Fruit fly (Drosophila melanogaster) whole organism, embryonic: ENCODE data around the gene CG14715.
A peak's percentile ranks its signal among the peaks of the same experiment; 100 is the strongest.

ENCODE experiments used
- Bteb2 ChIP-seq: fragments of 200-800 bp; sonication (Bioruptor generic); optimal IDR thresholded peaks from 2 replicates; lab custom pipeline; 2016; ENCODE audit warnings: missing biosample characterization, missing genetic modification characterization
- CG11695 ChIP-seq: fragments of 200-800 bp; sonication (Bioruptor generic); IDR thresholded peaks from 3 replicates; pipeline ENCODE4 v1.3.6; 2022; ENCODE audit warnings: missing biosample characterization, missing genetic modification characterization
- CG12299 ChIP-seq: fragments of 200-800 bp; sonication (Bioruptor generic); optimal IDR thresholded peaks from 2 replicates; lab custom pipeline; 2018; ENCODE audit warnings: missing biosample characterization, mild to moderate bottlenecking, missing genetic modification characterization
- CG1233 ChIP-seq: fragments of 200-800 bp; sonication (Bioruptor generic); optimal IDR thresholded peaks from 4 replicates; lab custom pipeline; 2018; ENCODE audit warnings: missing biosample characterization, mild to moderate bottlenecking, missing genetic modification characterization
- CG13624 ChIP-seq: fragments of 200-800 bp; sonication (Bioruptor generic); optimal IDR thresholded peaks from 2 replicates; lab custom pipeline; 2016; ENCODE audit warnings: missing biosample characterization, missing genetic modification characterization
- CG15479 ChIP-seq: fragments of 200-800 bp; sonication (Bioruptor generic); optimal IDR thresholded peaks from 3 replicates; lab custom pipeline; 2019; ENCODE audit warnings: missing biosample characterization, mild to moderate bottlenecking, missing genetic modification characterization, moderate library complexity
- CG15514 ChIP-seq: fragments of 200-800 bp; sonication (Bioruptor generic); optimal IDR thresholded peaks from 3 replicates; lab custom pipeline; 2017; ENCODE audit warnings: missing biosample characterization, missing genetic modification characterization, mild to moderate bottlenecking, moderate library complexity, missing genetic modification reagents
- CG16863 ChIP-seq: fragments of 200-800 bp; sonication (Bioruptor generic); optimal IDR thresholded peaks from 3 replicates; lab custom pipeline; 2016; ENCODE audit warnings: missing biosample characterization, missing genetic modification characterization
- CG17802 ChIP-seq: fragments of 200-800 bp; sonication (Bioruptor generic); optimal IDR thresholded peaks from 2 replicates; lab custom pipeline; 2018; ENCODE audit warnings: missing biosample characterization, mild to moderate bottlenecking, missing genetic modification characterization, moderate library complexity
- CG18476 ChIP-seq: fragments of 200-800 bp; sonication (Bioruptor generic); optimal IDR thresholded peaks from 2 replicates; lab custom pipeline; 2016; ENCODE audit warnings: missing biosample characterization, mild to moderate bottlenecking, missing genetic modification characterization
- CG2889 ChIP-seq: fragments of 200-800 bp; sonication (Bioruptor generic); IDR thresholded peaks from 3 replicates; pipeline ENCODE4 v1.3.6; 2022; ENCODE audit warnings: missing biosample characterization, missing genetic modification characterization
- CG30403 ChIP-seq: fragments of 200-800 bp; sonication (Bioruptor generic); optimal IDR thresholded peaks from 3 replicates; lab custom pipeline; 2016; ENCODE audit warnings: missing biosample characterization, missing genetic modification characterization
- CG4404 ChIP-seq: fragments of 200-800 bp; sonication (Bioruptor generic); IDR thresholded peaks from 2 replicates; pipeline ENCODE4 v1.3.6; 2022; ENCODE audit warnings: missing biosample characterization, missing genetic modification characterization
- D19B ChIP-seq: fragments of 200-800 bp; sonication (Bioruptor generic); optimal IDR thresholded peaks from 2 replicates; lab custom pipeline; 2017; ENCODE audit warnings: missing biosample characterization, mild to moderate bottlenecking, missing genetic modification characterization
- Dp ChIP-seq: fragments of 200-800 bp; sonication (Bioruptor generic); optimal IDR thresholded peaks from 2 replicates; lab custom pipeline; 2018; ENCODE audit warnings: missing biosample characterization, mild to moderate bottlenecking, missing genetic modification characterization, moderate library complexity
- Dref ChIP-seq: fragments of 200-800 bp; sonication (Bioruptor generic); IDR thresholded peaks from 2 replicates; pipeline ENCODE4 v1.3.6; 2022; ENCODE audit warnings: missing biosample characterization, missing genetic modification characterization
- Gug ChIP-seq: fragments of 200-800 bp; sonication (Bioruptor generic); IDR thresholded peaks from 4 replicates; pipeline ENCODE4 v1.3.6; 2022; ENCODE audit warnings: missing biosample characterization, missing genetic modification characterization
- NC2β ChIP-seq: fragments of 200-800 bp; sonication (Bioruptor generic); optimal IDR thresholded peaks from 2 replicates; lab custom pipeline; 2016; ENCODE audit warnings: missing biosample characterization, missing genetic modification characterization
- Ravus ChIP-seq: fragments of 200-800 bp; sonication (Bioruptor generic); IDR thresholded peaks from 2 replicates; pipeline ENCODE4 v1.3.6; 2022; ENCODE audit warnings: missing biosample characterization, missing genetic modification characterization
- Sox100B ChIP-seq: fragments of 200-800 bp; sonication (Bioruptor generic); optimal IDR thresholded peaks from 3 replicates; lab custom pipeline; 2018; ENCODE audit warnings: missing biosample characterization, mild to moderate bottlenecking, missing genetic modification characterization
- Sry-δ ChIP-seq: fragments of 200-800 bp; sonication (Bioruptor generic); optimal IDR thresholded peaks from 2 replicates; lab custom pipeline; 2016; ENCODE audit warnings: missing biosample characterization, missing genetic modification characterization
- Trl ChIP-seq, 3 experiments: fragments of >200 bp in 2 of 3; fragments of 200-800 bp in 1 of 3; sonication (Bioruptor generic) in 1 of 3; optimal IDR thresholded peaks; 2 replicates in 1 of 3; 3 replicates in 2 of 3; lab custom pipeline; 2016 to 2017; ENCODE audit warnings: missing biosample characterization in 1 of 3, missing genetic modification characterization in 1 of 3
- Xbp1 ChIP-seq: fragments of 200-800 bp; sonication (Bioruptor generic); optimal IDR thresholded peaks from 3 replicates; lab custom pipeline; 2016; ENCODE audit warnings: missing biosample characterization, mild to moderate bottlenecking, missing genetic modification characterization
- YL-1 ChIP-seq: fragments of 200-800 bp; sonication (Bioruptor generic); optimal IDR thresholded peaks from 3 replicates; lab custom pipeline; 2017; ENCODE audit warnings: missing biosample characterization, mild to moderate bottlenecking, missing genetic modification characterization
- ab ChIP-seq: fragments of 200-800 bp; sonication (Bioruptor generic); optimal IDR thresholded peaks from 2 replicates; lab custom pipeline; 2016; ENCODE audit warnings: missing biosample characterization, missing genetic modification characterization
- ara ChIP-seq: fragments of 200-800 bp; sonication (Bioruptor generic); IDR thresholded peaks from 2 replicates; pipeline ENCODE4 v1.3.6; 2022; ENCODE audit warnings: missing biosample characterization, missing genetic modification characterization
- ato ChIP-seq: fragments of 200-800 bp; sonication (Bioruptor generic); IDR thresholded peaks from 2 replicates; pipeline ENCODE4 v1.3.6; 2022; ENCODE audit warnings: missing biosample characterization, missing genetic modification characterization; ENCODE audit not compliant: partially characterized antibody
- btn ChIP-seq: fragments of 200-800 bp; sonication (Bioruptor generic); optimal IDR thresholded peaks from 2 replicates; lab custom pipeline; 2016; ENCODE audit warnings: missing biosample characterization, missing genetic modification characterization
- cwo ChIP-seq: fragments of 200-800 bp; sonication (Bioruptor generic); optimal IDR thresholded peaks from 3 replicates; lab custom pipeline; 2017; ENCODE audit warnings: missing biosample characterization, missing genetic modification characterization, mild to moderate bottlenecking, moderate library complexity, missing genetic modification reagents
- dati ChIP-seq: fragments of 200-800 bp; sonication (Bioruptor generic); IDR thresholded peaks from 2 replicates; pipeline ENCODE4 v1.3.6; 2022; ENCODE audit warnings: missing biosample characterization, missing genetic modification characterization
- dmrt11E ChIP-seq: fragments of 200-800 bp; sonication (Bioruptor generic); optimal IDR thresholded peaks from 3 replicates; lab custom pipeline; 2018; ENCODE audit warnings: missing biosample characterization, mild to moderate bottlenecking, missing genetic modification characterization, moderate library complexity
- exex ChIP-seq: fragments of 200-800 bp; sonication (Bioruptor generic); optimal IDR thresholded peaks from 4 replicates; lab custom pipeline; 2018; ENCODE audit warnings: missing biosample characterization, mild to moderate bottlenecking, missing genetic modification characterization, moderate library complexity
- ftz-f1 ChIP-seq: fragments of 200-800 bp; sonication (Bioruptor generic); optimal IDR thresholded peaks from 2 replicates; lab custom pipeline; 2016; ENCODE audit warnings: missing biosample characterization, missing genetic modification characterization
- gsb ChIP-seq: fragments of 200-800 bp; sonication (Bioruptor generic); IDR thresholded peaks from 2 replicates; pipeline ENCODE4 v1.3.6; 2022; ENCODE audit warnings: missing biosample characterization, missing genetic modification characterization
- gsb-n ChIP-seq: fragments of 200-800 bp; sonication (Bioruptor generic); optimal IDR thresholded peaks from 3 replicates; lab custom pipeline; 2018; ENCODE audit warnings: missing biosample characterization, mild to moderate bottlenecking, missing genetic modification characterization
- hb ChIP-seq: fragments of 200-800 bp; sonication (Bioruptor generic); IDR thresholded peaks from 3 replicates; pipeline ENCODE4 v1.3.6; 2022; ENCODE audit warnings: missing biosample characterization, missing genetic modification characterization; ENCODE audit not compliant: partially characterized antibody
- ind ChIP-seq: fragments of 200-800 bp; sonication (Bioruptor generic); optimal IDR thresholded peaks from 3 replicates; lab custom pipeline; 2016; ENCODE audit warnings: missing biosample characterization, missing genetic modification characterization
- jumu ChIP-seq: fragments of 200-800 bp; sonication (Bioruptor generic); optimal IDR thresholded peaks from 3 replicates; lab custom pipeline; 2016; ENCODE audit warnings: missing biosample characterization, missing genetic modification characterization
- knrl ChIP-seq: fragments of 200-800 bp; sonication (Bioruptor generic); IDR thresholded peaks from 3 replicates; pipeline ENCODE4 v1.3.6; 2022; ENCODE audit warnings: missing biosample characterization, missing genetic modification characterization; ENCODE audit not compliant: partially characterized antibody
- mam ChIP-seq: fragments of 200-800 bp; sonication (Bioruptor generic); optimal IDR thresholded peaks from 3 replicates; lab custom pipeline; 2016; ENCODE audit warnings: missing biosample characterization, missing genetic modification characterization
- odd ChIP-seq: fragments of 200-800 bp; sonication (Bioruptor generic); optimal IDR thresholded peaks from 2 replicates; lab custom pipeline; 2017; ENCODE audit warnings: missing biosample characterization, mild to moderate bottlenecking, missing genetic modification characterization
- phol ChIP-seq: fragments of 200-800 bp; sonication (Bioruptor generic); optimal IDR thresholded peaks from 3 replicates; lab custom pipeline; 2018; ENCODE audit warnings: missing biosample characterization, mild to moderate bottlenecking, missing genetic modification characterization, moderate library complexity
- pum ChIP-seq: fragments of 200-800 bp; sonication (Bioruptor generic); optimal IDR thresholded peaks from 2 replicates; lab custom pipeline; 2016; ENCODE audit warnings: missing biosample characterization, missing genetic modification characterization
- rib ChIP-seq: fragments of 200-800 bp; sonication (Bioruptor generic); IDR thresholded peaks from 2 replicates; pipeline ENCODE4 v1.3.6; 2022; ENCODE audit warnings: missing biosample characterization, missing genetic modification characterization
- sc ChIP-seq, 3 experiments: fragments of >200 bp in 2 of 3; fragments of 200-800 bp in 1 of 3; sonication (Bioruptor generic) in 1 of 3; optimal IDR thresholded peaks; 2 replicates in 2 of 3; 3 replicates in 1 of 3; lab custom pipeline; 2017; ENCODE audit warnings: mild to moderate bottlenecking in 1 of 3, missing biosample characterization in 1 of 3, missing genetic modification characterization in 1 of 3, missing genetic modification reagents in 1 of 3
- ssp ChIP-seq: fragments of 200-800 bp; sonication (Bioruptor generic); IDR thresholded peaks from 2 replicates; pipeline ENCODE4 v1.3.6; 2022; ENCODE audit warnings: missing biosample characterization, missing genetic modification characterization
- toy ChIP-seq: fragments of 200-800 bp; sonication (Bioruptor generic); IDR thresholded peaks from 2 replicates; pipeline ENCODE4 v1.3.6; 2022; ENCODE audit warnings: missing biosample characterization, missing genetic modification characterization
- trem ChIP-seq: fragments of 200-800 bp; optimal IDR thresholded peaks from 3 replicates; lab custom pipeline; 2019; ENCODE audit warnings: missing biosample characterization, mild to moderate bottlenecking, missing genetic modification characterization, moderate library complexity
- tx ChIP-seq: fragments of 200-800 bp; sonication (Bioruptor generic); optimal IDR thresholded peaks from 2 replicates; lab custom pipeline; 2016; ENCODE audit warnings: missing biosample characterization, missing genetic modification characterization
- usp ChIP-seq: fragments of >200 bp; optimal IDR thresholded peaks from 2 replicates; lab custom pipeline; 2017; ENCODE audit warnings: missing biosample characterization, missing genetic modification characterization
- vfl ChIP-seq: fragments of 200-800 bp; sonication (Bioruptor generic); optimal IDR thresholded peaks from 2 replicates; lab custom pipeline; 2016; ENCODE audit warnings: missing biosample characterization, missing genetic modification characterization

CG14715 gene

dm6 chr3R:11657786-11658193 is 16.2 kb upstream of the CG14715 start (continued):
- TF ChIP-seq pum (GFP tag; lab: Kevin White, UChicago) = peak; percentile 4
- TF ChIP-seq CG15479 = no peak
- peak; percentile 10 for TF ChIP-seq cwo
- TF ChIP-seq trem (tag; lab: Kevin White, UChicago) = no peak
- no peak for TF ChIP-seq D19B (GFP tag; lab: Kevin White, UChicago)
- peak; percentile 45 for TF ChIP-seq dmrt11E (tag; lab: Kevin White, UChicago)
- TF ChIP-seq exex (tag; lab: Kevin White, UChicago) = no peak
- peak; percentile 15 for TF ChIP-seq CG15514 (GFP tag; lab: Kevin White, UChicago)
- no peak for TF ChIP-seq ara (GFP tag; lab: Robert Waterston, UW)
- no peak for TF ChIP-seq odd
- TF ChIP-seq dati (GFP tag; lab: Robert Waterston, UW) = no peak
- no peak for TF ChIP-seq Gug (GFP tag; lab: Robert Waterston, UW)
- TF ChIP-seq Dp (GFP tag; lab: Kevin White, UChicago) = no peak
- TF ChIP-seq Xbp1 (GFP tag; lab: Kevin White, UChicago) = peak; percentile 15
- TF ChIP-seq ssp (GFP tag; lab: Robert Waterston, UW) = no peak
- peak; percentile 9 for TF ChIP-seq Bteb2 (GFP tag; lab: Kevin White, UChicago)
- TF ChIP-seq CG17802 (tag; lab: Kevin White, UChicago) = no peak
- TF ChIP-seq Dref = no peak
- TF ChIP-seq CG4404 (GFP tag; lab: Robert Waterston, UW) = peak; percentile 41
- TF ChIP-seq hb (GFP tag; lab: Robert Waterston, UW) = no peak
- TF ChIP-seq CG2889 (GFP tag; lab: Robert Waterston, UW) = no peak
- TF ChIP-seq CG16863 (GFP tag; lab: Kevin White, UChicago) = no peak
- no peak for TF ChIP-seq usp (GFP tag; lab: Kevin White, UChicago)
- TF ChIP-seq toy = no peak
- TF ChIP-seq ato (GFP tag; lab: Robert Waterston, UW) = no peak
- no peak for TF ChIP-seq Ravus (GFP tag; lab: Robert Waterston, UW)
- no peak for TF ChIP-seq YL-1
- TF ChIP-seq CG18476 (GFP tag; lab: Kevin White, UChicago) = no peak
- TF ChIP-seq CG1233 (GFP tag; lab: Kevin White, UChicago) = no peak
- peak; percentile 34 for TF ChIP-seq CG13624 (GFP tag; lab: Kevin White, UChicago)
- TF ChIP-seq vfl (GFP tag; lab: Kevin White, UChicago) = peak; percentile 38
- TF ChIP-seq tx (GFP tag; lab: Kevin White, UChicago) = no peak
- TF ChIP-seq ftz-f1 (GFP tag; lab: Kevin White, UChicago) = no peak
- TF ChIP-seq sc (optimal IDR thresholded peaks at IDR 0.05; lab: Kevin White, UChicago) = no peak
- no peak for TF ChIP-seq sc (GFP tag; optimal IDR thresholded peaks at IDR 0.05; lab: Kevin White, UChicago)
- no peak for TF ChIP-seq CG11695 (GFP tag; lab: Robert Waterston, UW)
- TF ChIP-seq mam = peak; percentile 49
- TF ChIP-seq ab = no peak
- TF ChIP-seq NC2β = no peak
- TF ChIP-seq ind = peak; percentile 0
- TF ChIP-seq jumu (GFP tag; lab: Kevin White, UChicago) = peak; percentile 51
- TF ChIP-seq CG30403 = peak; percentile 23
- no peak for TF ChIP-seq gsb (GFP tag; lab: Robert Waterston, UW)
- TF ChIP-seq gsb-n = no peak
- no peak for TF ChIP-seq Trl (optimal IDR thresholded peaks at IDR 0.05; lab: Kevin White, UChicago)
- peak; percentile 31 for TF ChIP-seq Trl (GFP tag; optimal IDR thresholded peaks at IDR 0.05; lab: Kevin White, UChicago)
- no peak for TF ChIP-seq knrl (GFP tag; lab: Robert Waterston, UW)
- TF ChIP-seq Sox100B (GFP tag; lab: Kevin White, UChicago) = no peak
- no peak for TF ChIP-seq Sry-δ (GFP tag; lab: Kevin White, UChicago)
- no peak for TF ChIP-seq rib
- TF ChIP-seq btn (GFP tag; lab: Kevin White, UChicago) = no peak
- TF ChIP-seq phol (tag; lab: Kevin White, UChicago) = no peak
- TF ChIP-seq CG12299 (tag; lab: Kevin White, UChicago) = no peak
